Fruit fly (Drosophila melanogaster) whole organism, embryonic: ENCODE results near the gene Rpp30.
A peak's percentile ranks its signal among the peaks of the same experiment; 100 is the strongest.

Experiments used
- Bgb ChIP-seq: fragments of 200-800 bp; sonication (Bioruptor generic); IDR thresholded peaks from 2 replicates; pipeline ENCODE4 v1.3.6; 2022; ENCODE audit warnings: missing biosample characterization, missing genetic modification characterization; ENCODE audit not compliant: partially characterized antibody
- CG10147 ChIP-seq: fragments of 200-800 bp; sonication (Bioruptor generic); optimal IDR thresholded peaks from 2 replicates; lab custom pipeline; 2019; ENCODE audit warnings: missing biosample characterization, mild to moderate bottlenecking, missing genetic modification characterization, moderate library complexity
- CG10321 ChIP-seq: fragments of 200-800 bp; sonication (Bioruptor generic); IDR thresholded peaks from 2 replicates; pipeline ENCODE4 v1.3.6; 2022; ENCODE audit warnings: missing biosample characterization, missing genetic modification characterization
- CG10543 ChIP-seq: fragments of 200-800 bp; sonication (Bioruptor generic); optimal IDR thresholded peaks from 3 replicates; lab custom pipeline; 2017; ENCODE audit warnings: missing biosample characterization, mild to moderate bottlenecking, missing genetic modification characterization, moderate library complexity
- CG10979 ChIP-seq: fragments of 200-800 bp; sonication (Bioruptor generic); optimal IDR thresholded peaks from 2 replicates; lab custom pipeline; 2018; ENCODE audit warnings: missing biosample characterization, mild to moderate bottlenecking, missing genetic modification characterization, moderate library complexity
- CG15514 ChIP-seq: fragments of 200-800 bp; sonication (Bioruptor generic); optimal IDR thresholded peaks from 3 replicates; lab custom pipeline; 2017; ENCODE audit warnings: missing biosample characterization, missing genetic modification characterization, mild to moderate bottlenecking, moderate library complexity, missing genetic modification reagents
- CG15601 ChIP-seq: fragments of 200-800 bp; sonication (Bioruptor generic); optimal IDR thresholded peaks from 3 replicates; lab custom pipeline; 2019; ENCODE audit warnings: missing biosample characterization, mild to moderate bottlenecking, missing genetic modification characterization, moderate library complexity
- CG1602 ChIP-seq: fragments of 200-800 bp; sonication (Bioruptor generic); optimal IDR thresholded peaks from 3 replicates; lab custom pipeline; 2016; ENCODE audit warnings: missing biosample characterization, missing genetic modification characterization
- CG18764 ChIP-seq: fragments of 200-800 bp; sonication (Bioruptor generic); optimal IDR thresholded peaks from 3 replicates; lab custom pipeline; 2016; ENCODE audit warnings: missing biosample characterization, missing genetic modification characterization
- CG2202 ChIP-seq: fragments of 200-800 bp; sonication (Bioruptor generic); optimal IDR thresholded peaks from 2 replicates; lab custom pipeline; 2018; ENCODE audit warnings: missing biosample characterization, mild to moderate bottlenecking, missing genetic modification characterization
- CG31224 ChIP-seq: fragments of 200-800 bp; sonication (Bioruptor generic); IDR thresholded peaks from 2 replicates; pipeline ENCODE4 v1.3.6; 2022; ENCODE audit warnings: missing biosample characterization, missing genetic modification characterization
- CG32532 ChIP-seq: fragments of 200-800 bp; sonication (Bioruptor generic); IDR thresholded peaks from 2 replicates; pipeline ENCODE4 v1.3.6; 2022; ENCODE audit warnings: missing biosample characterization, missing genetic modification characterization
- CG4282 ChIP-seq: fragments of 200-800 bp; sonication (Bioruptor generic); optimal IDR thresholded peaks from 2 replicates; lab custom pipeline; 2016; ENCODE audit warnings: missing biosample characterization, missing genetic modification characterization
- CG4328 ChIP-seq: fragments of 200-800 bp; sonication (Bioruptor generic); optimal IDR thresholded peaks from 3 replicates; lab custom pipeline; 2017; ENCODE audit warnings: missing biosample characterization, missing genetic modification reagents, missing genetic modification characterization
- CG4854 ChIP-seq: fragments of 200-800 bp; sonication (Bioruptor generic); optimal IDR thresholded peaks from 2 replicates; lab custom pipeline; 2016; ENCODE audit warnings: missing biosample characterization, missing genetic modification characterization, inconsistent platforms
- CG6254 ChIP-seq: fragments of 200-800 bp; sonication (Bioruptor generic); optimal IDR thresholded peaks from 3 replicates; lab custom pipeline; 2017; ENCODE audit warnings: mild to moderate bottlenecking, missing biosample characterization, missing genetic modification reagents, missing genetic modification characterization
- CG6854 ChIP-seq: fragments of 200-800 bp; sonication (Bioruptor generic); optimal IDR thresholded peaks from 3 replicates; lab custom pipeline; 2017; ENCODE audit warnings: missing biosample characterization, mild to moderate bottlenecking, missing genetic modification characterization
- CG7372 ChIP-seq: fragments of 200-800 bp; sonication (Bioruptor generic); IDR thresholded peaks from 2 replicates; pipeline ENCODE4 v1.3.6; 2022; ENCODE audit warnings: missing biosample characterization, missing genetic modification characterization
- CG7963 ChIP-seq: fragments of 200-800 bp; sonication (Bioruptor generic); IDR thresholded peaks from 3 replicates; pipeline ENCODE4 v1.3.6; 2022; ENCODE audit warnings: missing biosample characterization, missing genetic modification characterization; ENCODE audit not compliant: partially characterized antibody
- D19A ChIP-seq: fragments of 200-800 bp; optimal IDR thresholded peaks from 3 replicates; lab custom pipeline; 2019; ENCODE audit warnings: missing biosample characterization, mild to moderate bottlenecking, missing genetic modification characterization, moderate library complexity
- Eip74EF ChIP-seq, 2 experiments: fragments of 200-800 bp in 1 of 2; fragments of >200 bp in 1 of 2; sonication (Bioruptor generic) in 1 of 2; optimal IDR thresholded peaks; 2 replicates each; lab custom pipeline; 2017 to 2019; ENCODE audit warnings: missing biosample characterization in 2 of 2, missing genetic modification characterization in 2 of 2, mild to moderate bottlenecking in 1 of 2, moderate library complexity in 1 of 2
- HLH4C ChIP-seq: fragments of 200-800 bp; sonication (Bioruptor generic); IDR thresholded peaks from 3 replicates; pipeline ENCODE4 v1.3.6; 2022; ENCODE audit warnings: missing biosample characterization, missing genetic modification characterization; ENCODE audit not compliant: partially characterized antibody
- Med ChIP-seq: fragments of 200-800 bp; sonication (Bioruptor generic); peaks from one replicate; lab custom pipeline; 2016; ENCODE audit warnings: missing biosample characterization, missing genetic modification characterization, mild to moderate bottlenecking, inconsistent platforms, moderate library complexity
- Nf-YC ChIP-seq: fragments of 200-800 bp; optimal IDR thresholded peaks from 3 replicates; lab custom pipeline; 2019; ENCODE audit warnings: missing biosample characterization, mild to moderate bottlenecking, missing genetic modification characterization, moderate library complexity
- Ravus ChIP-seq: fragments of 200-800 bp; sonication (Bioruptor generic); IDR thresholded peaks from 2 replicates; pipeline ENCODE4 v1.3.6; 2022; ENCODE audit warnings: missing biosample characterization, missing genetic modification characterization
- Stat92E ChIP-seq, 3 experiments: fragments of >200 bp in 2 of 3; fragments of 200-800 bp in 1 of 3; sonication (Bioruptor generic) in 1 of 3; optimal IDR thresholded peaks; 2 replicates each; lab custom pipeline; 2017 to 2019; ENCODE audit warnings: missing biosample characterization in 3 of 3, missing genetic modification characterization in 3 of 3, mild to moderate bottlenecking in 1 of 3, moderate library complexity in 1 of 3
- Tbp ChIP-seq: fragments of >200 bp; optimal IDR thresholded peaks from 2 replicates; lab custom pipeline; 2018; ENCODE audit warnings: missing biosample characterization, missing genetic modification characterization
- abd-A ChIP-seq: fragments of 200-800 bp; sonication (Bioruptor generic); optimal IDR thresholded peaks from 3 replicates; lab custom pipeline; 2019; ENCODE audit warnings: missing biosample characterization, mild to moderate bottlenecking, missing genetic modification characterization, moderate library complexity
- amos ChIP-seq: fragments of 200-800 bp; sonication (Bioruptor generic); IDR thresholded peaks from 2 replicates; pipeline ENCODE4 v1.3.6; 2022; ENCODE audit warnings: missing biosample characterization, missing genetic modification characterization; ENCODE audit not compliant: partially characterized antibody
- ap ChIP-seq: fragments of 200-800 bp; sonication (Bioruptor generic); IDR thresholded peaks from 2 replicates; pipeline ENCODE4 v1.3.6; 2022; ENCODE audit warnings: missing biosample characterization, missing genetic modification characterization
- croc ChIP-seq: fragments of 200-800 bp; sonication (Bioruptor generic); conservative IDR thresholded peaks from 3 replicates; pipeline ENCODE4 v1.3.6; 2022; ENCODE audit warnings: missing biosample characterization, missing genetic modification characterization
- emc ChIP-seq: fragments of 200-800 bp; sonication (Bioruptor generic); optimal IDR thresholded peaks from 2 replicates; lab custom pipeline; 2016; ENCODE audit warnings: missing biosample characterization, missing genetic modification characterization
- ewg ChIP-seq: fragments of 200-800 bp; sonication (Bioruptor generic); optimal IDR thresholded peaks from 3 replicates; lab custom pipeline; 2017; ENCODE audit warnings: mild to moderate bottlenecking, missing biosample characterization, missing genetic modification reagents, missing genetic modification characterization
- h ChIP-seq: fragments of >200 bp; optimal IDR thresholded peaks from 2 replicates; lab custom pipeline; 2017
- inv ChIP-seq: fragments of 200-800 bp; sonication (Bioruptor generic); IDR thresholded peaks from 2 replicates; pipeline ENCODE4 v1.3.6; 2022; ENCODE audit warnings: missing biosample characterization, missing genetic modification characterization; ENCODE audit not compliant: partially characterized antibody
- jigr1 ChIP-seq: fragments of 200-800 bp; sonication (Bioruptor generic); IDR thresholded peaks from 3 replicates; pipeline ENCODE4 v1.3.6; 2022; ENCODE audit warnings: missing biosample characterization, missing genetic modification characterization
- jumu ChIP-seq: fragments of 200-800 bp; sonication (Bioruptor generic); optimal IDR thresholded peaks from 3 replicates; lab custom pipeline; 2016; ENCODE audit warnings: missing biosample characterization, missing genetic modification characterization
- ken ChIP-seq: fragments of 200-800 bp; sonication (Bioruptor generic); IDR thresholded peaks from 3 replicates; pipeline ENCODE4 v1.3.6; 2022; ENCODE audit warnings: missing biosample characterization, missing genetic modification characterization
- knrl ChIP-seq: fragments of 200-800 bp; sonication (Bioruptor generic); IDR thresholded peaks from 3 replicates; pipeline ENCODE4 v1.3.6; 2022; ENCODE audit warnings: missing biosample characterization, missing genetic modification characterization; ENCODE audit not compliant: partially characterized antibody
- lmd ChIP-seq: fragments of 200-800 bp; sonication (Bioruptor generic); IDR thresholded peaks from 2 replicates; pipeline ENCODE4 v1.3.6; 2022; ENCODE audit warnings: missing biosample characterization, missing genetic modification characterization
- nau ChIP-seq: fragments of 200-800 bp; sonication (Bioruptor generic); optimal IDR thresholded peaks from 3 replicates; lab custom pipeline; 2017; ENCODE audit warnings: missing biosample characterization, mild to moderate bottlenecking, missing genetic modification characterization, missing genetic modification reagents
- phol ChIP-seq: fragments of 200-800 bp; sonication (Bioruptor generic); optimal IDR thresholded peaks from 3 replicates; lab custom pipeline; 2018; ENCODE audit warnings: missing biosample characterization, mild to moderate bottlenecking, missing genetic modification characterization, moderate library complexity
- sens ChIP-seq: fragments of 200-800 bp; sonication (Bioruptor generic); peaks from one replicate; lab custom pipeline; 2016; ENCODE audit warnings: missing biosample characterization, missing genetic modification characterization
- slou ChIP-seq: fragments of 200-800 bp; sonication (Bioruptor generic); optimal IDR thresholded peaks from 3 replicates; lab custom pipeline; 2016; ENCODE audit warnings: missing biosample characterization, missing genetic modification characterization
- sna ChIP-seq: fragments of 200-800 bp; sonication (Bioruptor generic); IDR thresholded peaks from 2 replicates; pipeline ENCODE4 v1.3.6; 2022; ENCODE audit warnings: missing biosample characterization, missing genetic modification characterization; ENCODE audit not compliant: partially characterized antibody
- trh ChIP-seq: fragments of 200-800 bp; sonication (Bioruptor generic); optimal IDR thresholded peaks from 2 replicates; lab custom pipeline; 2016; ENCODE audit warnings: missing biosample characterization, missing genetic modification characterization
- wor ChIP-seq: fragments of 200-800 bp; sonication (Bioruptor generic); IDR thresholded peaks from 2 replicates; pipeline ENCODE4 v1.3.6; 2022; ENCODE audit warnings: missing biosample characterization, missing genetic modification characterization
- z ChIP-seq: fragments of 200-800 bp; sonication (Bioruptor generic); IDR thresholded peaks from 3 replicates; pipeline ENCODE4 v1.3.6; 2022; ENCODE audit warnings: missing biosample characterization, missing genetic modification characterization

Rpp30 gene

dm6 chr2L:292301-292700 lies 40.1 kb upstream of the Rpp30 start, which contains the start of gene CG11562 (continued):
- TF ChIP-seq slou (no peak), phol (tag; lab: Kevin White, UChicago) (no peak)

- TF ChIP-seq abd-A (tag; lab: Kevin White, UChicago) (peak; percentile 69), inv (GFP tag; lab: Robert Waterston, UW) (no peak), HLH4C (GFP tag; lab: Robert Waterston, UW) (no peak), knrl (GFP tag; lab: Robert Waterston, UW) (no peak), ken (GFP tag; lab: Robert Waterston, UW) (0 out of 3 replicates have a peak, but pooled peaks have one; percentile 29), Stat92E (GFP tag; optimal IDR thresholded peaks at IDR 0.05; lab: Kevin White, UChicago) (no peak), CG6854 (no peak), CG10543 (peak; percentile 54), Eip74EF (GFP tag; optimal IDR thresholded peaks at IDR 0.05; lab: Kevin White, UChicago) (no peak), CG31224 (no peak), Nf-YC (tag; lab: Kevin White, UChicago) (peak; percentile 49), wor (no peak), Ravus (GFP tag; lab: Robert Waterston, UW) (no peak), CG18764 (GFP tag; lab: Kevin White, UChicago) (no peak), Med (peak; percentile 81), sna (GFP tag; lab: Robert Waterston, UW) (peak; percentile 10; the same call in 1 of the 2 replicates), CG32532 (GFP tag; lab: Robert Waterston, UW) (0 out of 2 replicates have a peak, but pooled peaks have one; percentile 21), CG4854 (GFP tag; lab: Kevin White, UChicago) (no peak), CG7963 (GFP tag; lab: Robert Waterston, UW) (no peak), jigr1 (GFP tag; lab: Robert Waterston, UW) (no peak), CG6254 (no peak), D19A (tag; lab: Kevin White, UChicago) (no peak), CG10321 (0 out of 2 replicates have a peak, but pooled peaks have one; percentile 19), trh (GFP tag; lab: Kevin White, UChicago) (no peak), ap (GFP tag; lab: Robert Waterston, UW) (no peak), CG2202 (no peak), sens (GFP tag; lab: Kevin White, UChicago) (peak; percentile 9), jumu (GFP tag; lab: Kevin White, UChicago) (no peak), CG1602 (GFP tag; lab: Kevin White, UChicago) (no peak), CG10979 (tag; lab: Kevin White, UChicago) (no peak), amos (GFP tag; lab: Robert Waterston, UW) (peak; percentile 20; the same call in 1 of the 2 replicates), lmd (GFP tag; lab: Robert Waterston, UW) (0 out of 2 replicates have a peak, but pooled peaks have one; percentile 9), CG15601 (tag; lab: Kevin White, UChicago) (no peak), CG4282 (GFP tag; lab: Kevin White, UChicago) (no peak), nau (GFP tag; lab: Kevin White, UChicago) (no peak), CG15514 (peak; percentile 22), emc (GFP tag; lab: Kevin White, UChicago) (no peak), h (no peak), Tbp (GFP tag; lab: Kevin White, UChicago) (no peak), z (GFP tag; lab: Robert Waterston, UW) (0 out of 3 replicates have a peak, but pooled peaks have one; percentile 8), croc (GFP tag; lab: Robert Waterston, UW) (no peak), CG7372 (0 out of 2 replicates have a peak, but pooled peaks have one; percentile 43), CG10147 (GFP tag; lab: Kevin White, UChicago) (no peak), CG4328 (GFP tag; lab: Kevin White, UChicago) (no peak), Bgb (peak; percentile 24; the same call in 1 of the 2 replicates), ewg (GFP tag; lab: Kevin White, UChicago) (peak; percentile 67)
These were observed 39.5 kb upstream of the Rpp30 start, which contains the start of gene CG3625 for dm6 chr2L:291657-292056. Gene CG3625 (minus strand): TSS chr2L:291795.
